Fruit fly (Drosophila melanogaster): Measurements from ENCODE around the gene CG31371.

DNA sequence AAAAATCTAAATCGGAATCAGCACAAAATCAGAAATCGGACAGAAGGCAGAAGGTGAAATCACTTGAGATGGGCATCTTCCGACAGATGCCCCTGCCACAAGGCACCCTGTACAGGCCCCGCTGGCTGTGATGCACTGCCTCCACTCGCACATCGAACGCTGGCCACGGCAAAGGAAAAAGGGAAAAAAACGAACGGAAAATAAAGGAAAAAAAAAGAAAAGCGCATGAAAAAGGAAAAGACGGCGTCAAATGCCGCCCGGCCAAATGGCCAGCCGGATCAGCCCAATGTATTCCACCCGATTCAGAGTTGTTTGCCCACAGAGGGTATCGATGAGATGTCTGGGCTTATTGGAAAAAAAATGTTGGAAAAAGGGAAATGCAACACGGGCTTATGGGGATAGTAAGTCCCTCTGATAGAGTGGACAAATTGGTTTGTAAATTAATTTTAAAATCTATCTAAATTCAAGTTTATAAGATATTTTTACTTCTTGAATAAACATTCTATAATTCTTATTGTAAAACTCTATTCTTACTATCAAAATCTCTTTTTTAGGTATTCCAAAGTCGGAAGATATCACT lies 27.9 kb upstream of the CG31371 start:
- no peak for TF ChIP-seq GATAd (GFP tag; optimal IDR thresholded peaks at IDR 0.05)
- TF ChIP-seq Myc (optimal IDR thresholded peaks at IDR 0.05), result no peak
- no peak for TF ChIP-seq Mio (GFP tag; optimal IDR thresholded peaks at IDR 0.05)
- TF ChIP-seq pan (optimal IDR thresholded peaks at IDR 0.05), result no peak
- TF ChIP-seq Rel (GFP tag; optimal IDR thresholded peaks at IDR 0.05), result no peak
- no peak for TF ChIP-seq Rel (tag; optimal IDR thresholded peaks at IDR 0.05)
- no peak for TF ChIP-seq N (GFP tag; optimal IDR thresholded peaks at IDR 0.05)
- no peak for TF ChIP-seq dmrt93B (GFP tag; optimal IDR thresholded peaks at IDR 0.05)
- TF ChIP-seq fru (GFP tag; optimal IDR thresholded peaks at IDR 0.05), result no peak
- no peak for TF ChIP-seq h (GFP tag; optimal IDR thresholded peaks at IDR 0.05)
- no peak for TF ChIP-seq HLH106 (tag; optimal IDR thresholded peaks at IDR 0.05)
- no peak for TF ChIP-seq psq (GFP tag; optimal IDR thresholded peaks at IDR 0.05)
- TF ChIP-seq Sp1 (GFP tag; optimal IDR thresholded peaks at IDR 0.05), result no peak
- TF ChIP-seq Vsx2 (GFP tag; optimal IDR thresholded peaks at IDR 0.05; ENCODE audit: partially characterized antibody), result no peak
- no peak for TF ChIP-seq usp (GFP tag; optimal IDR thresholded peaks at IDR 0.05)
